Fruit fly (Drosophila melanogaster) whole organism: ENCODE data around the gene CG46244.

Experiments used
- CG8478 ChIP-seq: fragments of >200 bp; optimal IDR thresholded peaks from 2 replicates; lab custom pipeline; 2018; ENCODE audit warnings: inconsistent platforms
- Dll ChIP-seq: fragments of >200 bp; optimal IDR thresholded peaks from 2 replicates; lab custom pipeline; 2017
- EcR ChIP-seq, 2 experiments: fragments of >200 bp; optimal IDR thresholded peaks; 2 replicates each; lab custom pipeline; 2017; ENCODE audit warnings: missing biosample characterization in 2 of 2, missing genetic modification characterization in 2 of 2, missing genetic modification reagents in 2 of 2
- pan ChIP-seq: fragments of >200 bp; optimal IDR thresholded peaks from 2 replicates; lab custom pipeline; 2017
- psq ChIP-seq: fragments of >200 bp; optimal IDR thresholded peaks from 2 replicates; lab custom pipeline; 2017
- usp ChIP-seq: fragments of >200 bp; optimal IDR thresholded peaks from 2 replicates; lab custom pipeline; 2017; ENCODE audit warnings: missing biosample characterization, missing genetic modification characterization, mixed read lengths

Gene CG46244

dm6 chr2L:19594102-19594501, 12.3 kb upstream of the CG46244 start:
- TF ChIP-seq pan (lab: Kevin White, UChicago) (no peak), EcR (GFP tag; optimal IDR thresholded peaks at IDR 0.05; lab: Kevin White, UChicago) (no peak), Dll (no peak), usp (GFP tag; lab: Kevin White, UChicago) (no peak), CG8478 (lab: Kevin White, UChicago) (no peak), psq (lab: Kevin White, UChicago) (no peak)

- TF ChIP-seq pan (lab: Kevin White, UChicago) = no peak
- no peak for TF ChIP-seq usp (GFP tag; lab: Kevin White, UChicago)
- no peak for TF ChIP-seq Dll
- TF ChIP-seq CG8478 (lab: Kevin White, UChicago) = no peak
- no peak for TF ChIP-seq EcR (GFP tag; optimal IDR thresholded peaks at IDR 0.05; lab: Kevin White, UChicago)
- TF ChIP-seq psq (lab: Kevin White, UChicago) = no peak
These were observed 926 bp upstream of the CG46244 start for dm6 chr2L:19605365-19605921.

DNA sequence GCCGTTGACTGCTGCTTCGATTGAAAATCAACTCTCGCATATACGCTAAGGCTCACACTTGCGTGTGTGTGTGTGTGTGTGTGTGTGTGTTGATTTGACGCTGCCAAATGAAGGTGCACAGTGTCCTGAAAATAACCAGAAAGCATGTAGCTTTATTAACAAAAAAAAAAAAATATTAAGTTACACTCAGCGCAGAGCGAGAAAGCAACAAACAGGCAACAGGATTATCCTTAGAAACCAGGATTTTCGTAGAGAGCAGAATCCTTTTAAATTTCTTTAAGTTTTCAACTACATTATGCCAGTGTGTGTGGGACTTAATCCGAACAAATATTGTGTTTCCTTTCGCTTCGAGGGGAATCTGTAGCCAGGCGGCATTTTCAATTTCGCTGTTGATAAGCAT, 21.6 kb downstream of the CG46244 start:
- TF ChIP-seq usp (GFP tag; lab: Kevin White, UChicago) (no peak), pan (lab: Kevin White, UChicago) (no peak), psq (lab: Kevin White, UChicago) (no peak), Dll (no peak)

- TF ChIP-seq psq (lab: Kevin White, UChicago) = no peak
- TF ChIP-seq Dll = no peak
- TF ChIP-seq EcR (GFP tag; optimal IDR thresholded peaks at IDR 0.05; lab: Kevin White, UChicago) = no peak
- no peak for TF ChIP-seq CG8478 (lab: Kevin White, UChicago)
- TF ChIP-seq usp (GFP tag; lab: Kevin White, UChicago) = no peak
- TF ChIP-seq pan (lab: Kevin White, UChicago) = no peak
These were observed 27.6 kb downstream of the CG46244 start for dm6 chr2L:19634008-19634407.

- TF ChIP-seq EcR (GFP tag; optimal IDR thresholded peaks at IDR 0.05; lab: Kevin White, UChicago) (no peak), pan (lab: Kevin White, UChicago) (no peak), usp (GFP tag; lab: Kevin White, UChicago) (no peak), psq (lab: Kevin White, UChicago) (no peak), CG8478 (lab: Kevin White, UChicago) (no peak), Dll (no peak)
These were observed 72.0 kb downstream of the CG46244 start for dm6 chr2L:19678347-19678746.

DNA sequence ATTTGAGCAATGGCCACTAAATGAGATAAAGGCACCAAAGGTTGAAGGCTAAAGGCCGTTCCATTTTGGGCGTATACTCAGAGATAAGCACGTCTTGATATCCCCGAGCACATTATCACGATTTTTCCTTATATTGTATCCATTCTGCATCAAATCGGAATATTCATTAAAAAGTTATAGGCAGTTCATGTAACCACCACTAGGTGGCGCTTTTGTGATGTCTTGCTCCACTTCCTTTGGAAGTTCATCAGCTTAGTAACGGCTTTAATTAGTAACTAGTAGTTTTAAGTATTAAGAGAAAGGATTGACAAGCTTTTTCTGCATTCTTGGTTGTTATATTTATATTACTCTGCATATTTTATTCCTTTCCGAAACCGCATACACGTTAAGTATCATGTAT, 76.2 kb downstream of the CG46244 start:
- TF ChIP-seq pan (lab: Kevin White, UChicago) = no peak
- TF ChIP-seq CG8478 (lab: Kevin White, UChicago) = no peak
- TF ChIP-seq usp (GFP tag; lab: Kevin White, UChicago) = no peak
- no peak for TF ChIP-seq psq (lab: Kevin White, UChicago)
- no peak for TF ChIP-seq Dll
- TF ChIP-seq EcR (GFP tag; optimal IDR thresholded peaks at IDR 0.05; lab: Kevin White, UChicago) = no peak

DNA sequence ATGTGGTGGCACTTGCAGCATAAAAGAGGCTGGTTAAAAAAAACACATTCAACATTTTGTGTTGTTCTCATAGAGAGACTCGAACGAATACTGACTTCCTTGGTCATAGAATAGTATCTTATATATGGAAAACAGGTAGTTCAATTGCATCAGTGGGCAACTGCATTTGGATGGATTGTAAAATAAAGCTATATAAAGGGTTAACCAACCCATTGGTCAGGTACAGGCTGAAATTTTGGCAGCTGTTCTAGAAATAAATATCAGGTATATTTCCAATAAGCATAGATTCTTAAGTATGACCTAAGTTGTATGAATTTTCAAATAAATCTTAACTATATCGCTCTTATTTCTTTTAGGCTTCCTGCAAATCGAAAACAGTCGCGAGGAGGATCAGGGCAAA, 94.5 kb downstream of the CG46244 start, which contains the start of gene scw:
TSS of gene scw (minus strand) at position 101 of the 400 bp plus-strand sequence.
- TF ChIP-seq EcR (GFP tag; optimal IDR thresholded peaks at IDR 0.05; lab: Kevin White, UChicago) (no peak), CG8478 (lab: Kevin White, UChicago) (no peak), usp (GFP tag; lab: Kevin White, UChicago) (no peak), pan (lab: Kevin White, UChicago) (no peak), Dll (no peak), psq (lab: Kevin White, UChicago) (no peak)

DNA sequence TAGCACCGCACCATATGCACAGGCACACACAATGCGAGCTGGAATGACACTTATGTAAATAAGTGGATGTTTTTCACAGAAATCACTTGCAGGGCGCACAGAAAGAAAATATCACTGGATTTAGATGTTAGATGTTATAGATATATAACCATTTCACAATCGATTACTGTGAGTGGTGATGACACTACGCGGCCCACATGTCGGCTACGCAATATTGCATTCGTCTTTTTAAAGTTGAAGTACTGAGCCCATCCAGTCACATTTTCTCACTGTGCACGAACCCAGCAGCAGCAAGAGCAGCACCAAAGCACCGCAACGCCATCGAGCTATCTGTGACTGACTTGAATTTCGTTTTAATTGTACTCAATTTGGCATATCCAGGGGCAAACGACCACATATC, 116.1 kb downstream of the CG46244 start:
- no peak for TF ChIP-seq usp (GFP tag; lab: Kevin White, UChicago)
- TF ChIP-seq Dll = no peak
- no peak for TF ChIP-seq pan (lab: Kevin White, UChicago)
- no peak for TF ChIP-seq psq (lab: Kevin White, UChicago)
- no peak for TF ChIP-seq EcR (GFP tag; optimal IDR thresholded peaks at IDR 0.05; lab: Kevin White, UChicago)
- TF ChIP-seq CG8478 (lab: Kevin White, UChicago) = no peak

dm6 chr2L:19735635-19736109, 129.3 kb downstream of the CG46244 start, which contains the start of the genes CG10462 and Nf-YB:
CG10462 (minus strand) TSS chr2L:19735980.
Nf-YB (plus strand) TSS chr2L:19736044.
- TF ChIP-seq psq (lab: Kevin White, UChicago) = no peak
- TF ChIP-seq CG8478 (lab: Kevin White, UChicago) = no peak
- no peak for TF ChIP-seq pan (lab: Kevin White, UChicago)
- TF ChIP-seq EcR (GFP tag; optimal IDR thresholded peaks at IDR 0.05; lab: Kevin White, UChicago) = no peak
- TF ChIP-seq usp (GFP tag; lab: Kevin White, UChicago) = no peak
- TF ChIP-seq Dll = no peak

dm6 chr2L:19750571-19750970, 144.2 kb downstream of the CG46244 start:
- TF ChIP-seq EcR (GFP tag; optimal IDR thresholded peaks at IDR 0.05; lab: Kevin White, UChicago) (no peak), usp (GFP tag; lab: Kevin White, UChicago) (no peak), psq (lab: Kevin White, UChicago) (no peak), Dll (no peak), CG8478 (lab: Kevin White, UChicago) (no peak), pan (lab: Kevin White, UChicago) (no peak)

DNA sequence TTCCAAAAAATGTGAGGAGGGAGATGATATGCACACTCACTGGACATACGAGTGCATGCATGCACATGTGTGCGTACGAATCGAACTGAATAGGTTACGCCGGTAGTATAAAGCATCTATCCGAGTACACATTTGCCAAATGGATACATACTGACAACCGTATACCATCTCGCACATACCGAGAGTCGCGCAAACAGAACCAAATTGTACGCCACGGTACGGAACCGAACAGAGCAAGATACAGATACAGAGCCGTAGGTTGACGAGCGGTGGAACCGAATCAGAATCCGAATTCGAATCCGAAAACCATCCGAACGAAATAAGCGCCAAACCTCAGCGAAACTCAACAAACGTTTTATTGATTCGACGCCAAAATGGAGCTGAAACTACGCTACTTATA, 148.6 kb downstream of the CG46244 start:
- TF ChIP-seq psq (lab: Kevin White, UChicago) (no peak), CG8478 (lab: Kevin White, UChicago) (no peak), usp (GFP tag; lab: Kevin White, UChicago) (no peak), Dll (no peak)

DNA sequence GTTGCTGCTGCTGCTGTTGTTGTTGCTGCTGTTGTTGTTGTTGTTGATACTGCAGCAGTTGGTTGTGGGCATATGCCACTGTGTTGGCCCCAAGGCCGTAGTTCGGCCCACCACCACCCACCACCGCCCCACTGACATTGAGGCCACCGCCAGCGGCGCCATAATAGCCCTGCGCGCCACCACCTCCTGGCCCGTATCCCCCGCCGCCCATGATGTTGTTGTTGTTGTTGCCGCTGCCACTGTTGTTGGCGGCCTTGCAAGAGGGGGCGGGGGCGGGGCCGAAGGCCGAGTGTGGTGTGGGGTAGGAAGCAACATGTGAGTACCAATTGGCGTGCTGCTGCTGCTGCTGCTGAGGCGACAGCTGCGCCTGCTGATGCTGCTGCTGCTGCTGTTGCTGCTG, 149.7 kb downstream of the CG46244 start:
- TF ChIP-seq psq (lab: Kevin White, UChicago) (no peak), EcR (GFP tag; optimal IDR thresholded peaks at IDR 0.05; lab: Kevin White, UChicago) (no peak)
